Worm (Caenorhabditis elegans): ENCODE measurements around the gene srx-24.

The srx-24 gene

DNA sequence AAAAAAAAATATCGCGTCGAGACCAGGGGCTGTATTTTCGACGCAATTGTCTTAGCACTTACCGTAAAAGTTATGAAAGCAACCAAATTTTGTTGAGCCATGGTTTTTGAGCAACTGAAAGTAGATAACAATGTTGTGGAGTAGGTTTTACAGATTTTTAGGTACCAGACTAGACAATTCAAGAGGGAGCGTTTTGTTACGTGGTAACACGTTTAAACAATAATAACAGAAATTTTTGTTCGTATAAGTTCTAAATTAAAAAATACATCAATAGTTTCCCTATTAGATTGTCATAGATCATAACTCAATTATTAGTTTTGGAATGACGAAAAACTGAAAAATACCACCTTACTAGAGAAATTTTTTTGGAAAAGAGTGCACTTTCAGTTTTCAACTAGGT, at the start of gene srx-24:
Gene srx-24, minus strand, starts transcription at position 101 of the 400 bp plus-strand sequence.
- no peak for TF ChIP-seq dao-5 (tag; optimal IDR thresholded peaks at IDR 0.05)
- TF ChIP-seq him-1 (tag; optimal IDR thresholded peaks at IDR 0.05) = no peak
- no peak for TF ChIP-seq W03F9.2 (tag; optimal IDR thresholded peaks at IDR 0.05)

DNA sequence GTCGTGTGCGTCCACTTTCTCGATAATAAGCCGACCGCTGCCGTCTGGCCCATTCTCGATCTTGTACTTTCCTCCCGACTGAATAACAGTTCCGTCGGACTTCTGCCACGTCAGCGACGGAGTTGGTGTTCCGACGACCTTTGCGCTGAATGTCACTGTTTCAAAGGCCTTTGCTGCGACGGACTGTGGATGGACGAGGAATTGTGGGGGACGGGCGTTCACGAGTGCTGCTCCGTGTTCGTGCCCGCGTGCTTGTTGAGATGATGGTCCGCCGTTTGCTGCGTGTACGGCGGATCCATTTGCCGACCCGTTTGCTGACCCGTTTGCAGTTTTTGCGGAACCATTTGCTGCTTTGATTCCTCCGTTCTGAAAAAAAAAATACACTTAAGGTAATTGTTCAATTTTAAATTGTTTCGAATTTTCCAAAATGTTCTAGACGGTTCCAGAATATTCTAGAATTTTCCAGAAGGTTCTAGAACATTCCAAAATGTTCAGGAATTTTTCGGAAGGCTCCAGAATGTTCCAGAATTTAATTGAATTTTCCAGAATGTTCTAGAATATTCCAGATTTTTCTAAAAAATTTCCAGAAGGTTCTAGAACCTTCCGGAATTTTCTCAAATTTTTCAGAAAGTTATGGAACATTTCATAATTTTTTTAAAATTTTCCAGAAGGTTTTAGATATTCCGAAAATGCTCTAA, 49.4 kb upstream of the srx-24 start:
- TF ChIP-seq dao-5 (tag; optimal IDR thresholded peaks at IDR 0.05) = no peak
- TF ChIP-seq him-1 (tag; optimal IDR thresholded peaks at IDR 0.05) = no peak

DNA sequence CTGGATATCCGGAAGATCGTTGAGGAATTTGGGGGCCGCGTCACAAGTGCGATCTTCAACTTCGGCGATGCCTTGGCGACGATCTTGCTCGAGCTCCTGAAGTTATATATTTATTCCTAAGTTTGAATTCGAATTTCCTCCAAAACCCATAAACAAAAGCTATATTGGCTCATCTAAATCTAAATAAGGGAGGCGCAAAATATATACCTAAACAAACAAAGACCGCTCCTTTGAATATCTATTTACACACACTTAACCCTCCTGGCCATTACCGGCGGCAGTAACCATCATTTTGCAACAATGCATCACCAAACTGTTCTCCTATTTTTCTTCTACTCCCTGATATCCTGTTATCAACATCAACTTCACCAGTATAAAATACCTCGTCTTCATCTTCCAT, 46.1 kb upstream of the srx-24 start, which contains the start of gene F54E2.2:
Gene F54E2.2, plus strand, starts transcription at position 301 of the 400 bp plus-strand sequence.
- no peak for TF ChIP-seq him-1 (tag; optimal IDR thresholded peaks at IDR 0.05)

DNA sequence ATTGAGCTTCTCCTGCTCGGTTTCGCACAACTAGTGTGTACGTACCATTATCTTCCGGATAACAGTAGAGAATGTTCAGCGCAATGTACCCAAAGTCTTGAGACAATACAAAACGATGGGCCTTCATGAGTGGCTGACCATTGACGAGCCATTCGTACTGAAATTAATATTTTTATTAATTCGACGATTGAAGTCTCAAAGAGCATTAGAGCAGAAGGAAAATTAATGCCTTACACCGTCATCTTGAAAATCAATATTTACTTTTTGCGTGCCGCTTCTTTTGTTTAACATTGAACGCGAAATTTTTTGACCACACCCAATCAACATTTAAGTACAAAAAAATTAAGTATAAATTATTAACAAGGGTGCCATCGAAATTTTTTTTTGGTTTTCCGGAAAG, 43.1 kb upstream of the srx-24 start:
- TF ChIP-seq W03F9.2 (tag; optimal IDR thresholded peaks at IDR 0.05) (no peak), him-1 (tag; optimal IDR thresholded peaks at IDR 0.05) (no peak), dao-5 (tag; optimal IDR thresholded peaks at IDR 0.05) (no peak)

DNA sequence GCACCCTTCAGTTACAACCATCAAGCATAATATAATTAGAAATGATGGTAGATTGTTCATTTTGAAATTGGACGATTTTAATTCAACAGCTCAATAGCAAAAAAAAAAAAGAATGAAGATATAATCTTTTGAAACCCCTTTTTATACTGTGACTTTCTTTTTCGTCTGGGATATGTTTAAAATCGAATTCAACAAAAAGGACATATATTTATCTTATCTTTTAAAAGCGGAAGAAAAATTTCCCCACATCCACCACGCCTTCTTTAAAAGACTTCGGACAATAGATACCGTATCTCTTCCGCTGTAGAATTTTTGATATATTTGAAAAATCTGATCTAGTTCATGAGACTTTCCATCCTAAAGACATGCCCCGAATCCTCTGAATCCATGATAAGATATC, 30.9 kb upstream of the srx-24 start, which contains the start of gene R05D8.11:
Gene R05D8.11, minus strand, starts transcription at position 101 of the 400 bp plus-strand sequence.
- TF ChIP-seq W03F9.2 (tag; optimal IDR thresholded peaks at IDR 0.05) (no peak), him-1 (tag; optimal IDR thresholded peaks at IDR 0.05) (no peak), dao-5 (tag; optimal IDR thresholded peaks at IDR 0.05) (no peak)

DNA sequence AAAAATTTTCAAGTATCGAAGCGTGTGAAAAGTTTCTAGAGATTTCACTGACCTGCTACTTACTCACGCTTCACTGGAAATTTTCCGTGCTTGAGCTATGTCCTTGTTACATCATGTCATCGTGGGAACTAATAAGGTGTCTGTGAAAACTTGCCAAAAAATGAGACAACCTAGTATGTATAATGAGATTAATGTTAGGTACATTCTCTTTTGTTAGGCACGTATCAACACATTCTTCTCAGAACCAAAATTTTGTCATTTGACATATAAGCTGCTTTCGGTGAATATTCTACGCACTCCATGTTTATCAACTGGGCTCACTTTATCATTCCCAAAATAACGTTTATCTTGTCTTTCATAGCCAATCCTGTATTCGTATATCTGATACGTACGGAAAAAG, 24.1 kb upstream of the srx-24 start, which contains the start of gene srj-18:
Gene srj-18, plus strand, starts transcription at position 301 of the 400 bp plus-strand sequence.
- TF ChIP-seq dao-5 (tag; optimal IDR thresholded peaks at IDR 0.05) = no peak
- no peak for TF ChIP-seq W03F9.2 (tag; optimal IDR thresholded peaks at IDR 0.05)
- TF ChIP-seq him-1 (tag; optimal IDR thresholded peaks at IDR 0.05) = no peak

DNA sequence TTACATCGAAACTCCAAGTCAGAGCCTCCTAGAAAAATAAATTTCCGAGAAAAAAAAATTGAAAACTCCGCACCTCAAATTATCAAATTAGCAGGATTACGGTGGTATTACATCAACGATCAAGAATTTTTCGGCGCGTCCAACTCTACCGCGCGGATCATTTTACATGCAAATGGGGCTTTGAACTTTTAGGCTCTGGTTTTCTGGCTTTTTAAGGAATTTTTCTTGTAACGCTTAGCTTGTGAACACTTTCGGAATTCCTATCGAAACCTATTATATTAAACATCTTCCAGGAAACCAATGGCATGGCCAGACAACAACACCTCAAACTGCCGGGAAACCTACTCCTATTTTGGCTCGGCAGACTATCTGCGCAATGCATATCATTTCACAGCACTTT, 21.7 kb upstream of the srx-24 start, which contains the start of gene srh-56:
Gene srh-56, plus strand, starts transcription at position 301 of the 400 bp plus-strand sequence.
- TF ChIP-seq him-1 (tag; optimal IDR thresholded peaks at IDR 0.05) (no peak), W03F9.2 (tag; optimal IDR thresholded peaks at IDR 0.05) (no peak), dao-5 (tag; optimal IDR thresholded peaks at IDR 0.05) (no peak)

DNA sequence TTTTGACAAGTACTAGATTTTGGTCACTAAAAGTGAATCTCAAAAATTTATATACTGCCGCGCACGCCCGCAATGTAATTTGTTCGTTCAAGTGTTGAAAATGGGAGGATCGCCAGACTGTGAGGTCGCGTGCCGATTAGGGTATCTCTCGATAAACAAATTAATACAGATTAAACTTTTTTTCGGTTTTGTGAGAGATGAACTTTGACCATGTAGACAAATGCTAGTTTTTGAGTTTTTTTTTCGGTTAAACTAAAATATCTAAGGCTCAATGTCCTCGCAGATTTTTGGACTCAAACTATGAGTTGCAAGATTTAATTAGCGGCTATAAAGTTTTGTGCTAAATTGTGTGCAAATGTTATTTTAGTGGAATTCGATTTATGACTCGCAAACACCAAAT, 19.8 kb upstream of the srx-24 start, which contains the start of gene dhs-15:
Gene dhs-15, minus strand, starts transcription at position 101 of the 400 bp plus-strand sequence.
- no peak for TF ChIP-seq him-1 (tag; optimal IDR thresholded peaks at IDR 0.05)
- no peak for TF ChIP-seq dao-5 (tag; optimal IDR thresholded peaks at IDR 0.05)
- no peak for TF ChIP-seq W03F9.2 (tag; optimal IDR thresholded peaks at IDR 0.05)

DNA sequence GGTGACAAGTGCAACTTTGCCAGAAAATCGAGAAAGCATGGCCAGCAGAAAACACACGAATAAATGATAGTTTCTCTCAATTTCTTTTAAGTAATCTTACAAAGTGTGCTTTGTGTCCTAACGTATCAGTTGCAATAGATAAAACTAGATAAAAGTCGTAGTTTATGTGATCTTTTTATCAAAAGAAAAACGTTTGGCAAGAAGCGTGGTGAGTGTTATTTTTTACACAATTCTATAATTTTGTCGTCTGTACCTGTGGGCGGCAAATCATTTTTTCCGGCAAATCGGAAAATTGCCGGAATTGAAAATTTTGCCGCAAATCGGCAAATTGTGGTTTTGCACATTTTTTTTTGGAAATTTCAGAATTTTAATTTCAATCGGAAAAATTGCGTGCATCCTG, 17.6 kb upstream of the srx-24 start, which contains the start of gene R05D8.9:
Gene R05D8.9, minus strand, starts transcription at position 101 of the 400 bp plus-strand sequence.
- no peak for TF ChIP-seq dao-5 (tag; optimal IDR thresholded peaks at IDR 0.05)
- no peak for TF ChIP-seq him-1 (tag; optimal IDR thresholded peaks at IDR 0.05)
- TF ChIP-seq W03F9.2 (tag; optimal IDR thresholded peaks at IDR 0.05) = no peak

DNA sequence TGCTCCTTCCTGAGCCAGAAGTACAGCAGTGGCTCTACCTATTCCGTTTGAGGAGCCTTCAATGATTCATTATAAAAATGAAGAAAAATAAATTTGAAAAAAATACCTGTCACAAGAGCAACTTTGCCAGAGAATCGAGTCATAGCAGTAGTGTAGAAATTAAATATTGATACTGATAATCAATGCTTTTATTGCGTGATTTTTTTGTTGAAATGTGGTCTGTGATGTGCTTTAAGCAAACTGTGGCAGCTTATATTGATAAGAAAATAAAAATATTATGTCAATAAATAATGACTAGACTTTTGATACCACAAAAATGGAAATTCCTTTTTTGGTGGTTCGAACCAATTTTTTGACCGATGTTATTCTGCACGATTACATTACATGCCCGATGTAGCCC, 15.1 kb upstream of the srx-24 start, which contains the start of gene dhs-14:
Gene dhs-14, minus strand, starts transcription at position 149 of the 400 bp plus-strand sequence.
- no peak for TF ChIP-seq him-1 (tag; optimal IDR thresholded peaks at IDR 0.05)
- no peak for TF ChIP-seq W03F9.2 (tag; optimal IDR thresholded peaks at IDR 0.05)
- TF ChIP-seq dao-5 (tag; optimal IDR thresholded peaks at IDR 0.05) = no peak

DNA sequence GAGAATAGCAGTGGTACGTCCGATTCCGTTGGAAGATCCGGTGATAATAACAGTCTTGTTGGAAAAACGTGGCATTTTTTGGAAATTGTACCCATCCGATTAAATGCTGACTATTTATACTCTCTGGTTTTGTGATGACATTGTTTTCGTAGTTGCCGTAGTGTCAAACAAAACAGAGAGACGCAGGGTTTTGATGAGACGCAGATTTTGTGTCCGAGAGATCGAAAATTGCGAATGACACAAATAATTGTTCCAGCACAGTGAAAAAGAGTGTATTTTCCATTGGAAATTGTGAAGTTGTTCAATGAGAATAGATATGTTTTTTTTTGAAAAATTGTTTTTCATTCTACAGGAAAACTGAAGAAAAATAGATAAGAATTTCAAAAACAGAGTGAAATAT, 13.2 kb upstream of the srx-24 start, which contains the start of gene R05D8.7:
Gene R05D8.7, minus strand, starts transcription at position 104 of the 400 bp plus-strand sequence.
- TF ChIP-seq dao-5 (tag; optimal IDR thresholded peaks at IDR 0.05) = no peak
- no peak for TF ChIP-seq W03F9.2 (tag; optimal IDR thresholded peaks at IDR 0.05)
- no peak for TF ChIP-seq him-1 (tag; optimal IDR thresholded peaks at IDR 0.05)

DNA sequence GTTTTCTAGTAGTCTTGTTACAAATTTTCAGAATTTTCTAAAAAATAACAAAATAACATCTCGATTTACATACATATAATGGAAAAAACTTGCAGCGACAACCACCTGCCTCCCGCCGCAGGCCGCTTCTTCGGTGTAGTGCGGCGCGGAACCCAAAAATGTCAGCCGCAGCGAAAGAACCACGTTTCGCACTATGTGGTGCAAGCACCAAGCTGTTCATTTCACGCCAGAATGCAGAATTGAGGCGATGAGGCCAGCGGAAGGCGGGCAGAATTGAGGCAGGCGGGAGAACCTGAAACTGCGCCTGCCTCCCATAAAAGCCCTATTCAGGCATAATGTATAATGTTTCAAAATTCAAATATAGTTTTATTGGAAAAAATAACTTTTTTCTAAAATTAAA, 11.6 kb upstream of the srx-24 start:
- no peak for TF ChIP-seq W03F9.2 (tag; optimal IDR thresholded peaks at IDR 0.05)
- no peak for TF ChIP-seq dao-5 (tag; optimal IDR thresholded peaks at IDR 0.05)
- no peak for TF ChIP-seq him-1 (tag; optimal IDR thresholded peaks at IDR 0.05)

DNA sequence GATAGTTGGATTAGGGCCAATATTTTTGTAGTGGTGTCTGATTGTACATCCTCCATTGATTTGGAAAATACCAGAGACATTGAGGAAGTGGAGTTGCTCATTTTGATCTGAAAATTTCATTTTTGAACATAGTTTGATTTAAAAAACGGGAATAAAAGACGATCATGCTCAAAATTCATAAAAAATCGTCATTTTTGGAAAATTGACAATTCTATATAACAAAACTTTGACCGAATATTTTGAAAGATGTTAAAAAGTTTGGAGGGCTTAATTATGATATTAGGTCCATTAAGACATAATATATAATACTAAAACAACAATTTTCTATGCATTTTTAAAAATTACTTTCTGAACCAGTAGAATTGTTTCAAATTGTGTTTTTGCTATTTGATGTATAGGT, 9.6 kb upstream of the srx-24 start, which contains the start of gene srg-58:
Gene srg-58, minus strand, starts transcription at position 101 of the 400 bp plus-strand sequence.
- no peak for TF ChIP-seq dao-5 (tag; optimal IDR thresholded peaks at IDR 0.05)

DNA sequence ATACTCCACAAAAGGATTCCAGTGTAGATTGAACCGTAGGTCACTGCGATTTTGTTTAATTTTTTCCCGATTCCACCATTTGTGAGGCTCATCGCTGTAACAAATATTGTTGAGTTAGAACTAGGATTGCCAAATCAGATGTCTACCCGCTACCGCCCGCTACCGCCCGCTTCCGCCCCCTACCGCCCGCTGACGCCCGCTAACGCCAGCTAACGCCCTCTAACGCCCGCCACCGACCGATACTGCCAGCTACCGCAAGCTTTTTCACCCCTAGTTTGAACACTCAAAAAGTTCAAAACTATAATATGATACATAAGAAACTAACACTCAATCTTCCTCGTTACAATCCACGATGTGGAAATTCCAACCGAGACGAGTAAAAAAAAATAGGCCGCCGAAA, 8.5 kb upstream of the srx-24 start:
- TF ChIP-seq him-1 (tag; optimal IDR thresholded peaks at IDR 0.05) (no peak), dao-5 (tag; optimal IDR thresholded peaks at IDR 0.05) (no peak), W03F9.2 (tag; optimal IDR thresholded peaks at IDR 0.05) (no peak)

Measured in whole organism, L4/young adult.